Worm (Caenorhabditis elegans) whole organism, late embryonic: ENCODE results near the gene sra-3.

ENCODE experiments used
- C08G9.2 ChIP-seq: sonication (generic microtip); optimal IDR thresholded peaks from 2 replicates; lab custom pipeline; 2016; ENCODE audit warnings: mild to moderate bottlenecking, missing genetic modification characterization, moderate library complexity, missing compliant biosample characterization
- dve-1 ChIP-seq: sonication (generic microtip); optimal IDR thresholded peaks from 2 replicates; lab custom pipeline; 2017; ENCODE audit warnings: antibody characterized with exemption, mild to moderate bottlenecking, missing genetic modification characterization, missing compliant biosample characterization
- ets-4 ChIP-seq: sonication (generic microtip); optimal IDR thresholded peaks from 2 replicates; lab custom pipeline; 2016; ENCODE audit warnings: missing genetic modification characterization, missing compliant biosample characterization
- tbx-2 ChIP-seq: sonication (generic microtip); optimal IDR thresholded peaks from 2 replicates; lab custom pipeline; 2016; ENCODE audit warnings: missing genetic modification characterization, missing compliant biosample characterization

ce11 chrII:9577630-9578029 lies 37.0 kb upstream of the sra-3 start:
- TF ChIP-seq ets-4 = no peak
- no peak for TF ChIP-seq C08G9.2
- TF ChIP-seq tbx-2 (tag; lab: Kevin White, UChicago) = no peak
- TF ChIP-seq dve-1 (tag; lab: Kevin White, UChicago) = no peak
